Worm (Caenorhabditis elegans): ENCODE results near the gene acp-6.

Gene acp-6

DNA sequence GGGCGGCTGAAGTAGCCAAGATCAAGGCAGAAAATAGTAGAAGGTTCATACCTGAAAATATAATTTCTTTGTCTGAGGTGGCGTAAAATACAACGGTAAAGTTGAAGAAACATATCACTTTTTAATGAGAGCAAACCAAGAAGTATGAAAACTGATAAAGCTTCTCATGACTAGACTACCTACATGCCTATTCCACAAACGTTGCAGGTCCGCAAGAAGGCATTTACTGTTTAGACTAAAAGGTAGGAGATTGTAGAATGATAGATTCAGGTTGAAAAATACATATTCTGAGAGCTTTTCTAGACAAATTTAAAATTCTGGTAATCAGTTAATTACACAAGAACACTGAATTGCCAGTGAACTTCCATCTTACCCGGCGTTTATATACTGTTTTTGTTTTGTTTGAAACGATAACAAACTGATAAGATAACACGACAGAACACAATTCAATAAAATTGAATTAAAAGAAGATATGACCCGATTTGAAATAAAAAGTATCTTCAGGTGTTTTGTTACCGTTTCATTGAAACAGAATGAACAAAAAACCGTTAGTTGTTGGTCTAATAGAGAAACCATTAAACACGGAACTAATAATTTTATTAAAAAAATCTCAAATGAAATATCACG lies at the start of gene acp-6:
acp-6 (minus strand) TSS at position 51 of the 627 bp plus-strand sequence.
- TF ChIP-seq unc-62 (GFP tag; optimal IDR thresholded peaks at IDR 0.05), result no peak

- TF ChIP-seq unc-62 (GFP tag; optimal IDR thresholded peaks at IDR 0.05), result no peak
Observed at ce11 chrIV:6474751-6475150, 48.8 kb upstream of the acp-6 start.

ce11 chrIV:6473140-6473539 lies 47.2 kb upstream of the acp-6 start, which contains the start of gene Y73B6BL.27:
Gene Y73B6BL.27, minus strand, starts transcription at chrIV:6473240.
- TF ChIP-seq unc-62 (GFP tag; optimal IDR thresholded peaks at IDR 0.05), result no peak

DNA sequence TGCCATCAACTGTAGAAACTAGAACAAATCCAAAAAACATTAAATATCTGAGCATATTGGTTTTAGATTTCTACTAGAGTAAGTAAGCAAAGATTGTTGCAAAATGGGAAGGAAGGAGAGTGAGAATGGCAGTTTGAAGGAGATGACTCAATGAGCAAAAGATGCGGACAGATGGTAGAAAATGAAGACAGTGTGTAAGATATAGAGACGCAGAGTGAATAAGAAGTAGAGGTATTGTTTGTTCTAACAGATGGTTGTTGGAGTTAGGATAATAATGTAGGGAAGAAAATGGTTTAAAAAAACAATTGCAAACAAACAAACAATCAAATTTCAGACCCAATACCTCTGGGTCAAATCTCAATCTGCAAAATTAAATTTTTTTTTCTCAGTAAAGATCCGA lies 45.3 kb upstream of the acp-6 start, which contains the start of gene tmed-13:
tmed-13 (minus strand) TSS at position 169 of the 400 bp plus-strand sequence.
- TF ChIP-seq unc-62 (GFP tag; optimal IDR thresholded peaks at IDR 0.05), result no peak

- TF ChIP-seq unc-62 (GFP tag; optimal IDR thresholded peaks at IDR 0.05), result no peak
Observed at ce11 chrIV:6464005-6464404, 38.1 kb upstream of the acp-6 start, which contains the start of gene acr-25. Gene acr-25, plus strand, starts transcription at chrIV:6464305.

DNA sequence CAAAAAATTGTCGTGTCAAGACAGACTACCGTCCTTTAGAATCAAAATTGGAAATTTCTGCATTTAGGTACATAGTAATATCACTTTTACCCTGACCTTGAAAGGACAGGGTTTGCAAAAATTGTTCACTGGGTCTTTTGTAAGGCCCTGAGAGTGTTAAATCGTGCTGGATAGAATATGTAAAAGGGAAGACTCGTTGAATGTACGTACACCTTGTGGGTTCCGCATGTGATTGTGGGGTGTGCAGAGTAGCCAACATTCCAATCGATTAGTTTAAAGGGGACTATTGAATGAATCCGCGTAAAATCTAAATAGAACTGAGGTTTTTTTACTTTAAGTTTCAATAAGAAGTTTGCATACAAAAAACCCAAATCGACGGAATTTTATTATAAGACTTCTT lies 34.7 kb upstream of the acp-6 start:
- TF ChIP-seq unc-62 (GFP tag; optimal IDR thresholded peaks at IDR 0.05), result no peak

DNA sequence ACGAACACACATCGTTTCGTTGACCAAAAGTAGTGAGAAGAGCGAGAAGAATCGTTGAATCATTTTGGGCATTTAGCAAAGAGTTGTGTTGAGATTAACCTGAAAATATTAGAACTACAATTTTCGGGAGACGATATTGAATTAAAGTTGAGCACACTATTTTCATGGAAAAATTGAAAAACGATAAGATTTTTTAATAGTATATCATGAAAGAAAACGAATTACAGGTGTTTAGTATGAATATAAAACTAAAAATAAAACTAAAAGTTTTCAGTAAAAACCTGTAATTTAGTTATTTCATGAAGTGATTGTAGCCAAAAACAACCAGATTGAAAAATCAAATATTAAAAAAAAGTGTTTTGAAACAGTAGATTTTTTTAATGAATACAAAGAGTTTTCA lies 31.5 kb upstream of the acp-6 start, which contains the start of gene lgc-10:
lgc-10 (minus strand) TSS at position 101 of the 400 bp plus-strand sequence.
- no peak for TF ChIP-seq unc-62 (GFP tag; optimal IDR thresholded peaks at IDR 0.05)

ce11 chrIV:6443018-6443417 lies 17.1 kb upstream of the acp-6 start:
- TF ChIP-seq unc-62 (GFP tag; optimal IDR thresholded peaks at IDR 0.05), result no peak

ce11 chrIV:6442016-6442618 lies 16.2 kb upstream of the acp-6 start:
- no peak for TF ChIP-seq unc-62 (GFP tag; optimal IDR thresholded peaks at IDR 0.05)

DNA sequence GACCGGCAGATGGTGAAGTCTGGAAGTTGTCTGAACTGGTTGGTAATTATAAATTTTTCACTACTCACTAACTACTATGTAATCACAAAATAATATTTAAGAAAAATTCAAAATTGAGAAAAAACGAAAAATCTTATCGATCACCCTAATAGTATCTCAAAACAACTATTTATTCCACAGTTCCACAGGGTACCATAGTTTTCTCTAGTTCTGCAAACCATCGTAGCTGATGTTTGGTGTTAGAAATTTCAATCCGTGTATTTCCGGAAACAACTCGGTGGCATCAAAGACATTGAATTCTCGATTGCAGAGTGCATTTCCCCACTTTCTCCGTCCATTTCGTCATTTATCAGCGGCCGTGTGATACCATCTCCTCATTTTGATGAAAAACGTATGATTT lies 15.7 kb upstream of the acp-6 start, which contains the start of gene Y73B6BL.31:
Y73B6BL.31 (plus strand) TSS at position 301 of the 400 bp plus-strand sequence.
- no peak for TF ChIP-seq unc-62 (GFP tag; optimal IDR thresholded peaks at IDR 0.05)

DNA sequence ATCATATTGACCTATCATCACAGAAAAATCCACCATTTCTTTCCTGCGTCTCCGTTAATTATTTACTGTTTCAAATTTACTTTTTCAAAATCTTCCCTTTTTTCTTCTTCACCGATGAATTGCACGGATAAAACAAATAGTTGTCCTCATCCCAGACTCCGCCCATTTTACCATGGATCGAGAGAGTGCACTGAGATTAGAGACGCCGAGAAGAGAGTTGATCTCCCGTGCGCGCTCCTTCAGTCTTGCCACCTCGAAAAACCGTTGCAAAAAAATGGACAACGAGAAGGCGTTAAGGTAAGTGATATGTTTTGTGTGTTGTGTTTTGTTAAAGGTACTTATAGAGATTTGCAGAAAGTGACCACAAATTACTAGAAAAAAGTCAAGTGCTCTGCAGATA lies 12.1 kb upstream of the acp-6 start, which contains the start of gene dlc-5:
dlc-5 (plus strand) TSS at position 154 of the 400 bp plus-strand sequence.
- no peak for TF ChIP-seq unc-62 (GFP tag; optimal IDR thresholded peaks at IDR 0.05)

- no peak for TF ChIP-seq unc-62 (GFP tag; optimal IDR thresholded peaks at IDR 0.05)
Observed at ce11 chrIV:6433424-6433823, 7.5 kb upstream of the acp-6 start.

DNA sequence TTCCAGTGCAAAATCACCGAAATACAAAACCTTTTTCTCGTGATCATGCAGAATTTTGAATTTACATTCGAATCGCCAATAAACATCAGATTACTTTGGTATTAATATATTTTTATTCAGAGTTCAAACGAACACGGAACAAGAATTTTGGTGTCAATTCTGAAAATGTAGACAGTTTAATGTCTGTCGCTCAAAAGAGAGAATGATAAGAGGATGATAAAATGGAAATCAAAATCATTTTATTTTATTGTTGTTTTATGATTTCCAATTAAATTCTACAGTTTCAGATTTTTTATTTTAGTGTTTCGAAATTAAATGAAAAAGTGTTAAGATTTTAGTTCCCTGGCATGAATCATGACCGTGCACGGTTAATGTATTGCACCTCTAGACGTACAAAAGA lies 6.4 kb upstream of the acp-6 start:
- no peak for TF ChIP-seq unc-62 (GFP tag; optimal IDR thresholded peaks at IDR 0.05)

- no peak for TF ChIP-seq unc-62 (GFP tag; optimal IDR thresholded peaks at IDR 0.05)
Observed at ce11 chrIV:6431582-6431981, 5.6 kb upstream of the acp-6 start, which contains the start of gene acp-7. Gene acp-7, minus strand, starts transcription at chrIV:6431682.

DNA sequence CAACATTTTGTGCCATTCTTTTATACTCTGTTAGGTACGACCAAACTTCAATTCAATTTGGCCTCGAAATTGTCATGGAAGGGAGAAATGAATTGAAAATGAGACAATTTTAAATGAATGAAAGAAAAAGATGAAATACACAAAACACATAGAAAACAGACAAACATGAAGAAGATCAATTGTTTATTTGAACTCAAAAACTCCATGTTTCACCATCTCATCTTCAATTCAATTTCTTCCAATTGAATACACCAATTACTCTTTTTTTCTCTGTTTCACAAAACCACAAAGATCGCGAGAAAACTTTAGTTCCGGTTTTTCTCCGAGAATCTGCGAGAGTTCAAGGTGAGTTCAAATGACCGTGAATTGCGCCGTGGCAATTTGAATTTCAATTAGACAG lies 1.3 kb upstream of the acp-6 start:
- no peak for TF ChIP-seq unc-62 (GFP tag; optimal IDR thresholded peaks at IDR 0.05)

- TF ChIP-seq unc-62 (GFP tag; optimal IDR thresholded peaks at IDR 0.05), result no peak
Observed at ce11 chrIV:6421183-6421635, 4.7 kb downstream of the acp-6 start, which contains the start of gene puf-11. Gene puf-11, plus strand, starts transcription at chrIV:6421585.

DNA sequence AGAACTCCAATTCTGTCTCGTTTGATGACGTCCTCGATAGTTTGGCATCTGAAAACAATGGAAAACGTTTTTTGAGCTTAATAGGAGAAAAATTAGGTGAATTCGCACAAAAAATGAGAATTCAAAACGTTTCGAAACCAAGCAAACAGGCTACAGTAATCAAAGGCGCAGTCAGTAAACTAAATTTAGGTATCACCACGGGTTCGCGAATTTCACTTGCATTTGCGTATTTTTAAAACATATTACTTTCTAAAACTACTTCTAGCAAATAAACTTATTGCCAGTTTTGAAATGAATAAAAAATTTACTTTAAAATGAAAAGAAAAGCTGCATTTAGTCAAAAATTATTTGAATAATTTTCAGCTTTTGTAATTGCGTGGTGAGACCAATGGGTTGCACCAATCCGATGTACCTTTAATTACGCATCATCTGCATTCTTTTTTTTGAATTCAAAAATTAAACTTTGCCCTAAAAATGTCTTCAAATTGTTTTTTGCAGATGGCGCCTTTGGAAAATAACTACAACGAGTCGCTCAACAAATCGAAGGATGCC lies 6.8 kb downstream of the acp-6 start, which contains the start of the genes Y73B6BL.23 and htp-2:
Y73B6BL.23 (minus strand) TSS at position 51 of the 552 bp plus-strand sequence.
htp-2 (plus strand) TSS at position 492 of the 552 bp plus-strand sequence.
- no peak for TF ChIP-seq unc-62 (GFP tag; optimal IDR thresholded peaks at IDR 0.05)

All from whole organism, dauer.